Worm (Caenorhabditis elegans): ENCODE data around the gene Y38F2AR.3.

Y38F2AR.3 gene

DNA sequence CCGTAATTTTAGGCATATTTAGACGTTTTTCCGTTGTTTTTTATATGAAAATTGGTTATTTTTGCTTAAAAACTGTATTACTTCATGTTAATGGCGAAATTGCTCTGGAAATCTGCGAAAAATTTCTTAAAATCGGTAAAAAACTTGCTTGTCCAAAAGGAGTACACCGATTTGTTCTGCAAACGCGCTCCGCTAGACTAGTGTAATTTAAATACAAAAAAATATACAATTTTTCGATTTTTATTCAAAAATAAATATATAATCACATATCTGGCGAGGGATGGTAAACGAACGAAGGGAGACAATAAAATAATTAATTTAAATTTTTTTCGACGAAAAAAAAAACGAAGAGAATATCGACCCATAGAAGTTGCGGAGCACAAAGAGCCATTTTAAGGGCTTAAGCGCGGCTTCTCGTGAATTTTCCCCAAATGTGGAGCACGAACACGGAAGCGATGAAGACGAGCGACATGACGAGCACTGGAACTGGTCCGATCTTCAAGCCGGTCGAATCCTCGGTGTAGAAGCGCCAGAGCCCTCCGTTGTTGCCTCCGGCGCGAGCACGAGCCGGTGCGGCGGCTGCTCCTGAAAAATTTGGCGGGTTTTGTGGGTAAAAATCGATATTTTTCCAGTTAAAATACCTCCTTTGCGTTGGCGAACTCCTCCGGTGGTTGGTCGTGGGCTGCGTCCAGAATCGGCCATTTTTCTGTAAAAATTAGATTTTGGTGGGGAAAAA, 4.3 kb downstream of the Y38F2AR.3 start, which contains the start of gene sec-61.B:
Gene sec-61.B, minus strand, starts transcription at position 706 of the 736 bp plus-strand sequence.
- TF ChIP-seq pha-4 (tag; optimal IDR thresholded peaks at IDR 0.05) (peak; percentile 20), elt-3 (tag; optimal IDR thresholded peaks at IDR 0.05) (no peak), nfya-1 (tag; optimal IDR thresholded peaks at IDR 0.05; ENCODE audit: insufficient read depth) (peak; percentile 14), nhr-67 (tag; optimal IDR thresholded peaks at IDR 0.05) (no peak), lin-15B (tag; optimal IDR thresholded peaks at IDR 0.05) (peak; percentile 24)

DNA sequence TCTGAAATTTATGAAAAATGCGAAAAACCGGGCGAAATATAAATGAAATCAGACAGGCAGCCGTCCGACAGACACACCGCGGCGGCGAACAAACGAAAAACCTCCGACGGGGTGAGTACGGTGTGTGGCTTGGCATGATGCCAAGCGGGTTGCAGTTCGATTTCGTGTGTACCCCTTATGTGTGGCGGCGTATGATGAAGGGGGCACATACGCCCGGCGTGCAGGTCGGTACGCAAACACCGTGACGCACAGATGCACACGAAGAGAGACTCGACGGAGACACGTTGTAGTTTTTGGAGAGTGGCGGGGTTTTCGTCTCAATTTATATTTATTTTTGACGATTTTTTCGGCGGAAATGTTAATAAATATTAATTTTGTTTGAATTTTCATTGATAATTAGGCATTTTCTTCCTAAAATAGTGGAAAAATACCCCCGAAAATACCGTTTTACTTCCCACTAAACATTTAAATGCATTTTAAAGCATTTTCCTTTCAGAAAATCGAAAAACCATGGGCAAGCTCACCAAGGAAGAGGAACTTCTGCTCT, 5.2 kb downstream of the Y38F2AR.3 start, which contains the start of gene trap-3:
Gene trap-3, plus strand, starts transcription at position 497 of the 547 bp plus-strand sequence.
- no peak for TF ChIP-seq eor-1 (tag; optimal IDR thresholded peaks at IDR 0.05)
- TF ChIP-seq ceh-28 (tag; optimal IDR thresholded peaks at IDR 0.05) = peak; percentile 84
- TF ChIP-seq lin-39 (tag; optimal IDR thresholded peaks at IDR 0.05) = peak; percentile 97
- peak; percentile 8 for TF ChIP-seq mdl-1 (tag; optimal IDR thresholded peaks at IDR 0.05)
- TF ChIP-seq ceh-9 (tag; optimal IDR thresholded peaks at IDR 0.05) = no peak
- peak; percentile 92 for TF ChIP-seq ztf-4 (tag; optimal IDR thresholded peaks at IDR 0.05)
- peak; percentile 91 for TF ChIP-seq jun-1 (tag; optimal IDR thresholded peaks at IDR 0.05)
- TF ChIP-seq fkh-2 (tag; optimal IDR thresholded peaks at IDR 0.05) = no peak
- TF ChIP-seq aly-2 (tag; optimal IDR thresholded peaks at IDR 0.05) = no peak
- peak; percentile 85 for TF ChIP-seq ceh-82 (tag; optimal IDR thresholded peaks at IDR 0.05)
- peak; percentile 68 for TF ChIP-seq unc-62 (GFP tag; optimal IDR thresholded peaks at IDR 0.05)
- TF ChIP-seq elt-2 (tag; optimal IDR thresholded peaks at IDR 0.05) = peak; percentile 88
- TF ChIP-seq lsy-12 (tag; optimal IDR thresholded peaks at IDR 0.05) = peak; percentile 98
- peak; percentile 84 for TF ChIP-seq sea-2 (GFP tag; optimal IDR thresholded peaks at IDR 0.05)
- peak in 1 of 3 experiments; percentile 65 for TF ChIP-seq elt-3 (tag; optimal IDR thresholded peaks at IDR 0.05)
- no peak for TF ChIP-seq nhr-67 (tag; optimal IDR thresholded peaks at IDR 0.05)
- TF ChIP-seq snpc-4 (tag; optimal IDR thresholded peaks at IDR 0.05) = peak; percentile 93
- TF ChIP-seq egl-27 (tag; optimal IDR thresholded peaks at IDR 0.05) = no peak
- no peak for TF ChIP-seq nhr-237 (tag; optimal IDR thresholded peaks at IDR 0.05)
- TF ChIP-seq fos-1 (tag; optimal IDR thresholded peaks at IDR 0.05) = no peak
- peak; percentile 96 for TF ChIP-seq nhr-23 (tag; optimal IDR thresholded peaks at IDR 0.05)
- peak; percentile 96 for TF ChIP-seq hmg-11 (tag; optimal IDR thresholded peaks at IDR 0.05)
- TF ChIP-seq tbx-2 (tag; optimal IDR thresholded peaks at IDR 0.05) = peak; percentile 92
- TF ChIP-seq ceh-16 (tag; optimal IDR thresholded peaks at IDR 0.05) = no peak
- TF ChIP-seq skn-1 (tag; optimal IDR thresholded peaks at IDR 0.05) = peak; percentile 63
- peak; percentile 85 for TF ChIP-seq R02D3.7 (tag; optimal IDR thresholded peaks at IDR 0.05)
- peak; percentile 99 for TF ChIP-seq nhr-25 (tag; optimal IDR thresholded peaks at IDR 0.05)
- TF ChIP-seq nhr-28 (tag; optimal IDR thresholded peaks at IDR 0.05) = no peak
- peak; percentile 99 for TF ChIP-seq nfya-1 (tag; optimal IDR thresholded peaks at IDR 0.05; ENCODE audit: insufficient read depth)
- TF ChIP-seq pha-4 (tag; optimal IDR thresholded peaks at IDR 0.05) = peak; percentile 96
- TF ChIP-seq ama-1 (optimal IDR thresholded peaks at IDR 0.05) = peak; percentile 35
- peak; percentile 34 for TF ChIP-seq elt-1 (tag; optimal IDR thresholded peaks at IDR 0.05)
- TF ChIP-seq nhr-76 (tag; optimal IDR thresholded peaks at IDR 0.05) = peak; percentile 50
- TF ChIP-seq nhr-77 (tag; optimal IDR thresholded peaks at IDR 0.05) = peak; percentile 29
- TF ChIP-seq unc-39 (tag; optimal IDR thresholded peaks at IDR 0.05) = no peak
- no peak for TF ChIP-seq ztf-11 (tag; optimal IDR thresholded peaks at IDR 0.05)
- TF ChIP-seq nhr-43 (tag; optimal IDR thresholded peaks at IDR 0.05; ENCODE audit: poor library complexity, severe bottlenecking) = peak; percentile 96
- TF ChIP-seq lin-15B (tag; optimal IDR thresholded peaks at IDR 0.05) = peak; percentile 95
- peak; percentile 49 for TF ChIP-seq egl-5 (tag; optimal IDR thresholded peaks at IDR 0.05)
- peak; percentile 50 for TF ChIP-seq fkh-10 (GFP tag; optimal IDR thresholded peaks at IDR 0.05)
- TF ChIP-seq daf-12 (tag; optimal IDR thresholded peaks at IDR 0.05) = no peak
- TF ChIP-seq pqm-1 (tag; optimal IDR thresholded peaks at IDR 0.05) = peak; percentile 55
- no peak for TF ChIP-seq mml-1 (tag; optimal IDR thresholded peaks at IDR 0.05)
- peak; percentile 14 for TF ChIP-seq ZK546.5 (tag; optimal IDR thresholded peaks at IDR 0.05)
- TF ChIP-seq zag-1 (tag; optimal IDR thresholded peaks at IDR 0.05) = no peak
- TF ChIP-seq nhr-11 (tag; optimal IDR thresholded peaks at IDR 0.05) = peak; percentile 84
- TF ChIP-seq nhr-12 (tag; optimal IDR thresholded peaks at IDR 0.05) = no peak

Measured in whole organism, L3 larva.